Fruit fly (Drosophila melanogaster) S2 (cell line): ENCODE measurements around the gene Ir76b.

ENCODE experiments used
- CG8478 ChIP-seq: fragments of >200 bp; optimal IDR thresholded peaks from 2 replicates; lab custom pipeline; 2018
- CTCF ChIP-seq, 2 experiments: fragments of >200 bp; optimal IDR thresholded peaks; 2 replicates each; lab custom pipeline; 2018

dm6 chr3L:20097312-20097711 is 14.0 kb downstream of the Ir76b start:
- TF ChIP-seq CG8478 (lab: Kevin White, UChicago) (no peak), CTCF (optimal IDR thresholded peaks at IDR 0.05; lab: Kevin White, UChicago) (peak; percentile 92 to 94)
